Worm (Caenorhabditis elegans) whole organism, L1 larva: ENCODE data around the gene nspc-9.

Experiments used
- C16A3.4 ChIP-seq: fragments of 150-350 bp; optimal IDR thresholded peaks from 2 replicates; lab custom pipeline; 2014; ENCODE audit warnings: missing biosample characterization, missing genetic modification characterization
- C34B4.2 ChIP-seq: sonication (generic microtip); optimal IDR thresholded peaks from 2 replicates; lab custom pipeline; 2017; ENCODE audit warnings: mild to moderate bottlenecking, missing genetic modification characterization, missing compliant biosample characterization
- efl-1 ChIP-seq, 4 experiments: fragments of 150-350 bp; optimal IDR thresholded peaks in 3 of 4; peaks in 1 of 4; 1 replicate in 1 of 4; 2 replicates in 3 of 4; lab custom pipeline; 2014; ENCODE audit warnings: missing biosample characterization in 2 of 4, missing genetic modification characterization in 2 of 4, missing genetic modification reagents in 2 of 4
- elt-2 ChIP-seq: sonication (generic microtip); optimal IDR thresholded peaks from 2 replicates; lab custom pipeline; 2016; ENCODE audit warnings: missing genetic modification characterization, mild to moderate bottlenecking, inconsistent platforms, missing compliant biosample characterization, missing genetic modification reagents
- fos-1 ChIP-seq: fragments of 150-350 bp; optimal IDR thresholded peaks from 2 replicates; lab custom pipeline; 2014; ENCODE audit warnings: missing biosample characterization, missing genetic modification characterization
- lin-15B ChIP-seq: fragments of 150-350 bp; sonication (generic microtip); optimal IDR thresholded peaks from 3 replicates; lab custom pipeline; 2014; ENCODE audit warnings: missing biosample characterization, missing genetic modification characterization
- nhr-12 ChIP-seq: sonication (generic microtip); optimal IDR thresholded peaks from 2 replicates; lab custom pipeline; 2017; ENCODE audit warnings: missing biosample characterization, missing genetic modification characterization
- nhr-237 ChIP-seq: fragments of 150-350 bp; optimal IDR thresholded peaks from 2 replicates; lab custom pipeline; 2014; ENCODE audit warnings: missing biosample characterization, missing genetic modification characterization
- pag-3 ChIP-seq: sonication (generic microtip); optimal IDR thresholded peaks from 2 replicates; lab custom pipeline; 2017; ENCODE audit warnings: missing genetic modification characterization, mild to moderate bottlenecking, missing compliant biosample characterization, antibody characterized with exemption, borderline replicate concordance; ENCODE audit not compliant: insufficient read depth
- pqm-1 ChIP-seq: sonication (generic microtip); optimal IDR thresholded peaks from 3 replicates; lab custom pipeline; 2017; ENCODE audit warnings: missing biosample characterization, missing genetic modification characterization
- snpc-4 ChIP-seq: fragments of 150-350 bp; optimal IDR thresholded peaks from 2 replicates; lab custom pipeline; 2014; ENCODE audit warnings: missing biosample characterization, missing genetic modification characterization
- tlp-1 ChIP-seq: fragments of 150-350 bp; optimal IDR thresholded peaks from 2 replicates; lab custom pipeline; 2014; ENCODE audit warnings: missing biosample characterization, missing genetic modification characterization
- ztf-11 ChIP-seq, 2 experiments: sonication (generic microtip); optimal IDR thresholded peaks; 2 replicates each; lab custom pipeline; 2016 to 2017; ENCODE audit warnings: missing genetic modification characterization in 2 of 2, missing biosample characterization in 1 of 2, missing compliant biosample characterization in 1 of 2

DNA sequence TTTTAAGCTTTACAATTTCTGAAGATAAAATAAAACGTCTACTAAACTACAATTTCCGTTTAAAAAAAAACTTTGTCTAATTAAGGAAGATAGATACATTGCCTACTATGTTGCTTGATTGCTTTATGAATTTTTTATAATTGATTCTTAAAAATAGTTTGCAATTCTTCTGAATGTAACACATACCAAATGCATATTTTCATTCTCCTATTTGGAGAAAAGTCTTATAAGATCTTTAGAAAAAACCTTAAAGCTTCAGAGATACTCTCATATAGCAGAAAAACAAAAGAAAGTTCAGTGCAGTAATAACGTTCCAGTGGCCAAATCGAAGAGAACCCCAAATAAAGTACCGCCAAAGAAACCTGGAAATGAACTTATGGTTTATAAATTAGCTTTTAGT is 36.6 kb downstream of the nspc-9 start, which contains the start of gene phf-32:
- TF ChIP-seq nhr-237 (tag; lab: Kevin White, UChicago) (no peak), ztf-11 (tag; optimal IDR thresholded peaks at IDR 0.05; lab: Kevin White, UChicago) (no peak), elt-2 (tag; lab: Kevin White, UChicago) (no peak), fos-1 (no peak), snpc-4 (no peak), pqm-1 (tag; lab: Kevin White, UChicago) (no peak), C16A3.4 (tag; lab: Kevin White, UChicago) (no peak), tlp-1 (no peak), pag-3 (tag; lab: Kevin White, UChicago) (no peak), efl-1 (optimal IDR thresholded peaks at IDR 0.05; lab: Kevin White, UChicago) (no peak), efl-1 (GFP tag; optimal IDR thresholded peaks at IDR 0.05 in 1 of 2; lab: Kevin White, UChicago) (no peak), C34B4.2 (no peak), lin-15B (tag; lab: Kevin White, UChicago) (no peak), nhr-12 (tag; lab: Kevin White, UChicago) (no peak)
